Worm (Caenorhabditis elegans) whole organism, L1 larva: ENCODE results near the gene lsy-27.

Experiments
- C04F5.9 ChIP-seq: sonication (generic microtip); optimal IDR thresholded peaks from 2 replicates; lab custom pipeline; 2016; ENCODE audit warnings: missing genetic modification characterization, missing compliant biosample characterization
- C34B4.2 ChIP-seq: sonication (generic microtip); optimal IDR thresholded peaks from 2 replicates; lab custom pipeline; 2017; ENCODE audit warnings: mild to moderate bottlenecking, missing genetic modification characterization, missing compliant biosample characterization
- F16B12.6 ChIP-seq: fragments of 150-350 bp; optimal IDR thresholded peaks from 2 replicates; lab custom pipeline; 2014; ENCODE audit warnings: missing biosample characterization, missing genetic modification characterization
- Y116A8C.19 ChIP-seq: sonication (generic microtip); optimal IDR thresholded peaks from 2 replicates; lab custom pipeline; 2016; ENCODE audit warnings: missing compliant biosample characterization, missing genetic modification characterization, borderline replicate concordance
- ama-1 ChIP-seq: fragments of 150-350 bp; optimal IDR thresholded peaks from 2 replicates; lab custom pipeline; 2014
- ceh-63 ChIP-seq: fragments of 200-800 bp; sonication (Bioruptor generic); optimal IDR thresholded peaks from 2 replicates; lab custom pipeline; 2018; ENCODE audit warnings: mild to moderate bottlenecking, missing genetic modification characterization, missing compliant biosample characterization
- ceh-88 ChIP-seq: fragments of 200-800 bp; sonication (Bioruptor generic); IDR thresholded peaks from 2 replicates; pipeline ENCODE4 v1.3.6; 2022; ENCODE audit warnings: missing genetic modification characterization, missing compliant biosample characterization
- ces-1 ChIP-seq: fragments of 150-350 bp; optimal IDR thresholded peaks from 2 replicates; lab custom pipeline; 2014; ENCODE audit warnings: missing biosample characterization, missing genetic modification reagents, missing genetic modification characterization
- dpl-1 ChIP-seq, 3 experiments: fragments of 150-350 bp in 2 of 3; sonication (generic microtip) in 1 of 3; optimal IDR thresholded peaks; 2 replicates each; lab custom pipeline; 2014 to 2017; ENCODE audit warnings: missing biosample characterization in 3 of 3, missing genetic modification characterization in 3 of 3, missing genetic modification reagents in 3 of 3
- efl-3 ChIP-seq: fragments of 200-800 bp; sonication (Bioruptor generic); optimal IDR thresholded peaks from 2 replicates; lab custom pipeline; 2018; ENCODE audit warnings: mild to moderate bottlenecking, missing genetic modification characterization, missing compliant biosample characterization
- egl-13 ChIP-seq: sonication (generic microtip); optimal IDR thresholded peaks from 2 replicates; lab custom pipeline; 2016; ENCODE audit warnings: missing genotype, missing genetic modification reagents, missing genetic modification characterization, missing compliant biosample characterization
- elt-2 ChIP-seq: sonication (generic microtip); optimal IDR thresholded peaks from 2 replicates; lab custom pipeline; 2016; ENCODE audit warnings: missing genetic modification characterization, mild to moderate bottlenecking, inconsistent platforms, missing compliant biosample characterization, missing genetic modification reagents
- elt-3 ChIP-seq, 6 experiments: fragments of 150-350 bp in 1 of 6; sonication (generic microtip); optimal IDR thresholded peaks; 2 replicates each; lab custom pipeline; 2017 to 2018; ENCODE audit warnings: missing biosample characterization in 6 of 6, missing genetic modification characterization in 6 of 6, inconsistent platforms in 1 of 6
- ets-5 ChIP-seq: fragments of 200-800 bp; sonication (Bioruptor generic); IDR thresholded peaks from 2 replicates; pipeline ENCODE4 v1.3.6; 2022; ENCODE audit warnings: missing genetic modification characterization, missing compliant biosample characterization
- fkh-10 ChIP-seq: sonication (generic microtip); optimal IDR thresholded peaks from 2 replicates; lab custom pipeline; 2017; ENCODE audit warnings: missing biosample characterization, missing genetic modification reagents, missing genetic modification characterization
- fkh-4 ChIP-seq: sonication (generic microtip); optimal IDR thresholded peaks from 2 replicates; lab custom pipeline; 2016; ENCODE audit warnings: missing compliant biosample characterization, missing genetic modification characterization, borderline replicate concordance
- grh-1 ChIP-seq: fragments of 200-800 bp; sonication (Bioruptor generic); IDR thresholded peaks from 2 replicates; pipeline ENCODE4 v1.3.6; 2022; ENCODE audit warnings: missing genetic modification reagents, missing genetic modification characterization, missing compliant biosample characterization
- hlh-4 ChIP-seq: sonication (generic microtip); optimal IDR thresholded peaks from 2 replicates; lab custom pipeline; 2016; ENCODE audit warnings: mild to moderate bottlenecking, missing genetic modification characterization, missing compliant biosample characterization
- hpl-2 ChIP-seq: fragments of 150-350 bp; optimal IDR thresholded peaks from 2 replicates; lab custom pipeline; 2014; ENCODE audit warnings: missing biosample characterization, missing genetic modification reagents, missing genetic modification characterization
- jun-1 ChIP-seq: fragments of 150-350 bp; optimal IDR thresholded peaks from 2 replicates; lab custom pipeline; 2014; ENCODE audit warnings: missing biosample characterization, missing genetic modification reagents, missing genetic modification characterization
- lin-15B ChIP-seq: fragments of 150-350 bp; sonication (generic microtip); optimal IDR thresholded peaks from 3 replicates; lab custom pipeline; 2014; ENCODE audit warnings: missing biosample characterization, missing genetic modification characterization
- nhr-12 ChIP-seq: sonication (generic microtip); optimal IDR thresholded peaks from 2 replicates; lab custom pipeline; 2017; ENCODE audit warnings: missing biosample characterization, missing genetic modification characterization
- nhr-237 ChIP-seq: fragments of 150-350 bp; optimal IDR thresholded peaks from 2 replicates; lab custom pipeline; 2014; ENCODE audit warnings: missing biosample characterization, missing genetic modification characterization
- nhr-71 ChIP-seq: sonication (generic microtip); optimal IDR thresholded peaks from 2 replicates; lab custom pipeline; 2016; ENCODE audit warnings: mild to moderate bottlenecking, missing genetic modification characterization, moderate library complexity, missing compliant biosample characterization
- nhr-76 ChIP-seq: sonication (generic microtip); optimal IDR thresholded peaks from 2 replicates; lab custom pipeline; 2017; ENCODE audit warnings: missing biosample characterization, missing genetic modification characterization
- nhr-85 ChIP-seq: sonication (generic microtip); peaks from one replicate; lab custom pipeline; 2016; ENCODE audit warnings: missing genetic modification characterization, inconsistent platforms, missing compliant biosample characterization
- pqm-1 ChIP-seq: sonication (generic microtip); optimal IDR thresholded peaks from 3 replicates; lab custom pipeline; 2017; ENCODE audit warnings: missing biosample characterization, missing genetic modification characterization
- snpc-4 ChIP-seq: fragments of 150-350 bp; optimal IDR thresholded peaks from 2 replicates; lab custom pipeline; 2014; ENCODE audit warnings: missing biosample characterization, missing genetic modification characterization
- sptf-1 ChIP-seq: fragments of 150-350 bp; optimal IDR thresholded peaks from 2 replicates; lab custom pipeline; 2014; ENCODE audit warnings: missing biosample characterization, missing genetic modification characterization
- unc-130 ChIP-seq: fragments of 150-350 bp; optimal IDR thresholded peaks from 2 replicates; lab custom pipeline; 2017; ENCODE audit warnings: missing biosample characterization, missing genetic modification characterization, inconsistent platforms
- unc-30 ChIP-seq: sonication (generic microtip); optimal IDR thresholded peaks from 2 replicates; lab custom pipeline; 2017; ENCODE audit warnings: missing biosample characterization, missing genetic modification characterization
- unc-62 ChIP-seq: fragments of 150-350 bp; optimal IDR thresholded peaks from 2 replicates; lab custom pipeline; 2014; ENCODE audit warnings: missing biosample characterization, missing genetic modification reagents, missing genetic modification characterization
- xbp-1 ChIP-seq: sonication (generic microtip); optimal IDR thresholded peaks from 2 replicates; lab custom pipeline; 2016; ENCODE audit warnings: missing genetic modification characterization, missing compliant biosample characterization
- zip-4 ChIP-seq: fragments of 200-800 bp; sonication (Bioruptor generic); optimal IDR thresholded peaks from 2 replicates; lab custom pipeline; 2018; ENCODE audit warnings: mild to moderate bottlenecking, missing genetic modification characterization, moderate library complexity, missing compliant biosample characterization
- ztf-11 ChIP-seq, 2 experiments: sonication (generic microtip); optimal IDR thresholded peaks; 2 replicates each; lab custom pipeline; 2016 to 2017; ENCODE audit warnings: missing genetic modification characterization in 2 of 2, missing biosample characterization in 1 of 2, missing compliant biosample characterization in 1 of 2

The lsy-27 gene

DNA sequence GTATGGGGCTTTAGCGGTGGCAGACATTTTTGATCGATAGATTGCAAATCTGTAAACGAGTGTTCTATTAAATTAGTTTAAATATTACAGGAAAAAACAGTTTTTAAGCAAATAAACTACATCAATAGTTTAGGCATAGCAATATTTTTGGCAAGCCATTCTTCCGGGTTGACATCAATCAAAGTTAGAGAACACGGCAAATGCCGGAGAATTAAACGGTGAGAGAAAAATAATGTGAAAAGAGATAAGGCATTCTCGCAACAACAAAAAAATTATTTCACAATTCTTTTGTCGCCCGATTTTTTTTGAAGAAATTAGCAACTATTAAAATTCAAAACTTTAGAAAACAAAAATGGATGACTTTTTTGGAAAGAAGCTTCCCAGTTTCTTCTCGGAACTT lies 5.1 kb downstream of the lsy-27 start, which contains the start of the genes fbxa-188 and fbxa-189:
fbxa-188 (minus strand) TSS at position 51 of the 400 bp plus-strand sequence.
fbxa-189 (plus strand) TSS at position 339 of the 400 bp plus-strand sequence.
- TF ChIP-seq elt-2 (peak; percentile 31), fkh-4 (no peak)

DNA sequence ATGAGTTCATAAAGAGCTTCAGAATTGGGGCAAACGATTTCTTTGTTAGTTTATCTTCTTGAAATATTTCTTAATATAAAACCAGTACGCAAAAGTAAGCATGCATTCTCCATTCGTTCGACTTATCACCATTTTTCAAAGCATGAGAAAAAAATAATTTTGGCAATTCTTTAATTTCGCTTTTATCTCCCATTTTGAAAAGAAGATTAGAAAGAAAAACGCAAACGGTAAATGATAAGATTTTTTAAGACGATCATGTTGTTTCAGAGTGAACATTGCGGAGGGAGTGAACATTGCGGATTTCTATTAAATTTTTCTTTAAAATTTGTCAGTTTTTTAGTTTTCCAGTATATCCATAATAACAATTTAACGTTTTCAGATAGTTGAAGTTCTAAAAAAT lies 10.6 kb downstream of the lsy-27 start:
- TF ChIP-seq hlh-4 (no peak), ceh-63 (GFP tag; lab: Kevin White, UChicago) (no peak), elt-2 (peak; percentile 56), egl-13 (tag; lab: Kevin White, UChicago) (no peak), ama-1 (lab: Kevin White, UChicago) (no peak), sptf-1 (tag; lab: Kevin White, UChicago) (no peak), ceh-88 (GFP tag; lab: Robert Waterston, UW) (no peak), jun-1 (tag; lab: Kevin White, UChicago) (no peak), C04F5.9 (tag; lab: Kevin White, UChicago) (no peak)

- TF ChIP-seq ceh-88 (GFP tag; lab: Robert Waterston, UW), result no peak
- no peak for TF ChIP-seq ztf-11 (tag; optimal IDR thresholded peaks at IDR 0.05; lab: Kevin White, UChicago)
- TF ChIP-seq lin-15B (tag; lab: Kevin White, UChicago), result no peak
- TF ChIP-seq fkh-10 (GFP tag; lab: Kevin White, UChicago), result no peak
- no peak for TF ChIP-seq ceh-63 (GFP tag; lab: Kevin White, UChicago)
- no peak for TF ChIP-seq nhr-237 (tag; lab: Kevin White, UChicago)
- TF ChIP-seq snpc-4, result no peak
- TF ChIP-seq xbp-1 (tag; lab: Kevin White, UChicago), result no peak
- TF ChIP-seq hpl-2, result no peak
- TF ChIP-seq C04F5.9 (tag; lab: Kevin White, UChicago), result no peak
- TF ChIP-seq Y116A8C.19 (tag; lab: Kevin White, UChicago), result no peak
- no peak for TF ChIP-seq nhr-12 (tag; lab: Kevin White, UChicago)
- TF ChIP-seq zip-4 (GFP tag; lab: Kevin White, UChicago), result no peak
- no peak for TF ChIP-seq grh-1 (GFP tag; lab: Robert Waterston, UW)
- TF ChIP-seq F16B12.6 (tag; lab: Kevin White, UChicago), result no peak
Measured at ce11 chrV:17331340-17331739, 18.7 kb downstream of the lsy-27 start, which contains the start of gene fbxa-185. Gene fbxa-185 (plus strand): TSS chrV:17331640.

DNA sequence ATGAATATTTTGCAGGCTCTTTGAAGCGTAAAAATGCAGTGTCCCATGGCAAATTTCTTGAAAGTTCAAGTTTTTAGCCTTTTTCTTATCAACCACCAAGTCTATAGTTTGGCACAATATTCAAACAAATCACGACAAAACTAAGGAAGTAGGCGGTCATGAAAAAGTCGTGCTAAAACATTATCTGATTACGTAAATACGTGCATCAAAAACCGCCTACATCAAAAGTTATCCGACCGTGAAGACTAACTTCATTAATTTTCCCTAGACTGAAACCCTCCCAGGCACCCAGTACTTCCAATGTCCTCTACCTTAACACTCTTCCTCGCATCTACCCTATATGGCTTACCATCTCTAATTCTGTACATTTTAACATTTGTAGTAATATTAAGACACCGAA lies 21.5 kb downstream of the lsy-27 start, which contains the start of gene srg-44:
srg-44 (plus strand) TSS at position 301 of the 400 bp plus-strand sequence.
- TF ChIP-seq snpc-4, result no peak
- TF ChIP-seq elt-3 (tag; optimal IDR thresholded peaks at IDR 0.05; lab: Kevin White, UChicago), result no peak
- TF ChIP-seq nhr-85, result no peak
- no peak for TF ChIP-seq ces-1
- TF ChIP-seq, all 84 proteins: peak for 0

ce11 chrV:17327867-17328266 lies 22.1 kb downstream of the lsy-27 start, which contains the start of gene sdz-16:
Gene sdz-16 (minus strand): TSS chrV:17327967.
- no peak for TF ChIP-seq nhr-71
- no peak for TF ChIP-seq pqm-1 (tag; lab: Kevin White, UChicago)
- no peak for TF ChIP-seq dpl-1 (GFP tag; optimal IDR thresholded peaks at IDR 0.05; lab: Kevin White, UChicago)
- no peak for TF ChIP-seq unc-30 (tag; lab: Kevin White, UChicago)
- no peak for TF ChIP-seq nhr-76 (tag; lab: Kevin White, UChicago)
- no peak for TF ChIP-seq efl-3 (GFP tag; lab: Kevin White, UChicago)
- no peak for TF ChIP-seq snpc-4
- TF ChIP-seq nhr-237 (tag; lab: Kevin White, UChicago), result no peak
- TF ChIP-seq nhr-12 (tag; lab: Kevin White, UChicago), result no peak
- no peak for TF ChIP-seq unc-130
- no peak for TF ChIP-seq unc-62
- TF ChIP-seq sptf-1 (tag; lab: Kevin White, UChicago), result no peak
- TF ChIP-seq C34B4.2 (tag; lab: Kevin White, UChicago), result no peak
- TF ChIP-seq ets-5 (GFP tag; lab: Robert Waterston, UW), result no peak
- TF ChIP-seq fkh-4, result no peak
